Worm (Caenorhabditis elegans) whole organism, L2 larva: ENCODE measurements around the gene W02B3.3.

ENCODE experiments used
- F13H6.1 ChIP-seq: sonication (generic microtip); optimal IDR thresholded peaks from 2 replicates; lab custom pipeline; 2016; ENCODE audit warnings: missing genetic modification characterization, missing compliant biosample characterization
- Y55F3AM.14 ChIP-seq: fragments of 200-800 bp; sonication (Bioruptor generic); optimal IDR thresholded peaks from 2 replicates; lab custom pipeline; 2018; ENCODE audit warnings: mild to moderate bottlenecking, missing genetic modification characterization, missing compliant biosample characterization
- aly-2 ChIP-seq: fragments of 150-350 bp; optimal IDR thresholded peaks from 2 replicates; lab custom pipeline; 2014; ENCODE audit warnings: missing biosample characterization, missing genetic modification characterization
- ama-1 ChIP-seq: fragments of 150-350 bp; optimal IDR thresholded peaks from 2 replicates; lab custom pipeline; 2018; ENCODE audit warnings: inconsistent platforms
- blmp-1 ChIP-seq: sonication (generic microtip); optimal IDR thresholded peaks from 2 replicates; lab custom pipeline; 2017; ENCODE audit warnings: missing genetic modification characterization, mild to moderate bottlenecking, missing compliant biosample characterization, antibody characterized with exemption, moderate library complexity; ENCODE audit not compliant: insufficient read depth
- ceh-16 ChIP-seq: fragments of 150-350 bp; optimal IDR thresholded peaks from 2 replicates; lab custom pipeline; 2014; ENCODE audit warnings: missing biosample characterization, missing genetic modification characterization
- crh-2 ChIP-seq: sonication (generic microtip); optimal IDR thresholded peaks from 2 replicates; lab custom pipeline; 2017; ENCODE audit warnings: missing biosample characterization, missing genetic modification characterization
- dmd-4 ChIP-seq: sonication (generic microtip); optimal IDR thresholded peaks from 2 replicates; lab custom pipeline; 2017; ENCODE audit warnings: missing biosample characterization, missing genetic modification characterization
- egl-27 ChIP-seq: sonication (generic microtip); optimal IDR thresholded peaks from 3 replicates; lab custom pipeline; 2017; ENCODE audit warnings: missing biosample characterization, missing genetic modification reagents, missing genetic modification characterization
- elt-1 ChIP-seq: fragments of 150-350 bp; optimal IDR thresholded peaks from 2 replicates; lab custom pipeline; 2014; ENCODE audit warnings: missing biosample characterization, missing genetic modification characterization
- fos-1 ChIP-seq: fragments of 150-350 bp; optimal IDR thresholded peaks from 2 replicates; lab custom pipeline; 2014; ENCODE audit warnings: missing biosample characterization, missing genetic modification characterization
- lin-11 ChIP-seq: fragments of 150-350 bp; sonication (generic microtip); optimal IDR thresholded peaks from 2 replicates; lab custom pipeline; 2014; ENCODE audit warnings: missing biosample characterization, missing genetic modification characterization, inconsistent platforms, mixed read lengths
- lin-13 ChIP-seq: fragments of 150-350 bp; optimal IDR thresholded peaks from 2 replicates; lab custom pipeline; 2014; ENCODE audit warnings: missing biosample characterization, missing genetic modification reagents, missing genetic modification characterization
- lin-39 ChIP-seq: fragments of 150-350 bp; optimal IDR thresholded peaks from 2 replicates; lab custom pipeline; 2014; ENCODE audit warnings: missing biosample characterization, missing genetic modification reagents, missing genetic modification characterization
- mab-5 ChIP-seq: fragments of 150-350 bp; optimal IDR thresholded peaks from 2 replicates; lab custom pipeline; 2014; ENCODE audit warnings: missing biosample characterization, missing genetic modification characterization
- nhr-12 ChIP-seq: fragments of 150-350 bp; optimal IDR thresholded peaks from 2 replicates; lab custom pipeline; 2014; ENCODE audit warnings: missing biosample characterization, missing genetic modification characterization
- nhr-129 ChIP-seq: fragments of 150-350 bp; optimal IDR thresholded peaks from 2 replicates; lab custom pipeline; 2014; ENCODE audit warnings: missing biosample characterization, missing genetic modification characterization
- nhr-21 ChIP-seq: fragments of 150-350 bp; optimal IDR thresholded peaks from 2 replicates; lab custom pipeline; 2014; ENCODE audit warnings: missing biosample characterization, missing genetic modification characterization
- nhr-23 ChIP-seq: fragments of 150-350 bp; optimal IDR thresholded peaks from 2 replicates; lab custom pipeline; 2014; ENCODE audit warnings: missing biosample characterization, missing genetic modification reagents, missing genetic modification characterization
- nhr-237 ChIP-seq: fragments of 150-350 bp; optimal IDR thresholded peaks from 2 replicates; lab custom pipeline; 2014; ENCODE audit warnings: missing biosample characterization, missing genetic modification characterization
- nhr-25 ChIP-seq: fragments of 150-350 bp; sonication (generic microtip); optimal IDR thresholded peaks from 3 replicates; lab custom pipeline; 2014; ENCODE audit warnings: missing biosample characterization, missing genetic modification characterization
- nhr-77 ChIP-seq: fragments of 150-350 bp; optimal IDR thresholded peaks from 2 replicates; lab custom pipeline; 2014; ENCODE audit warnings: missing biosample characterization, missing genetic modification characterization
- peb-1 ChIP-seq: fragments of 150-350 bp; optimal IDR thresholded peaks from 2 replicates; lab custom pipeline; 2014; ENCODE audit warnings: missing biosample characterization, missing genetic modification characterization
- sem-4 ChIP-seq: fragments of 150-350 bp; optimal IDR thresholded peaks from 2 replicates; lab custom pipeline; 2014; ENCODE audit warnings: missing biosample characterization, missing genetic modification reagents, missing genetic modification characterization
- skn-1 ChIP-seq: sonication (generic microtip); optimal IDR thresholded peaks from 2 replicates; lab custom pipeline; 2017; ENCODE audit warnings: missing biosample characterization, missing genetic modification characterization
- sma-3 ChIP-seq: sonication (generic microtip); optimal IDR thresholded peaks from 2 replicates; lab custom pipeline; 2016; ENCODE audit warnings: missing genetic modification reagents, missing genetic modification characterization, missing compliant biosample characterization
- sma-9 ChIP-seq, 2 experiments: fragments of 150-350 bp in 1 of 2; sonication (generic microtip) in 1 of 2; optimal IDR thresholded peaks; 2 replicates each; lab custom pipeline; 2014 to 2016; ENCODE audit warnings: missing genetic modification characterization in 2 of 2, mild to moderate bottlenecking in 1 of 2, missing biosample characterization in 1 of 2, missing compliant biosample characterization in 1 of 2, missing genetic modification reagents in 1 of 2, moderate library complexity in 1 of 2
- ztf-1 ChIP-seq: fragments of 200-800 bp; sonication (Bioruptor generic); conservative IDR thresholded peaks from 2 replicates; pipeline ENCODE4 v1.3.6; 2022; ENCODE audit warnings: missing genetic modification characterization, missing compliant biosample characterization
- ztf-11 ChIP-seq: sonication (generic microtip); optimal IDR thresholded peaks from 2 replicates; lab custom pipeline; 2017; ENCODE audit warnings: missing biosample characterization, missing genetic modification characterization
- ztf-4 ChIP-seq: fragments of 150-350 bp; optimal IDR thresholded peaks from 2 replicates; lab custom pipeline; 2014; ENCODE audit warnings: missing biosample characterization, missing genetic modification characterization

W02B3.3 gene

DNA sequence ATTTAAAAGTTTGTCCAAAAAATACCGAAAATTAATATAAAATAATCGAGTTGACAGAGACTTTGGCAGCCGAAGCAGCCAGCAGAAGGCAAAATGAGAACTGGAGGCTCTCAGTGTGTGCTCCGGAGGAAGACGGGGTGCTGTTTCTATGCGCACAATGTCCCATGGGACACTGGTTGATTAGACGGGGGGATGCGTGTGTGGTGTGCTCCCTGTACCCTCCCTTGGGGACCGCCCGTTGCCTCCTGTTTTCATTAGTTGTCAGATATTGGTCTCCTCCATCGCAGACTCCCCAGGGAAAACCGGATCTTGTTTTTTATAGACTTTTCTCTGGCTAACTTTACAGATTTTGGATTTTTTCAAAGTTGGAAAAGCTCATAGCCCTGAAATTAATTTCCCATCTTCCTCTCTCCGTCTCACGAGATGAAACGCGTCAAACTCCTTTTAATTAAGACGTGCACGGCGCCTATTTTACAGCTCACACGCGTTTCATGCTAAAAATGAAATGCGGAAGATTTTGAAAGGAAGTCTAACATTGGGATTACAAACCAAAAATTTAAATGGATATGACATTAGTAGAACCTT, 3.0 kb downstream of the W02B3.3 start, which contains the start of gene C09F5.3:
Gene C09F5.3, minus strand, starts transcription at position 94 of the 585 bp plus-strand sequence.
- TF ChIP-seq mab-5 (tag; lab: Kevin White, UChicago) (no peak), peb-1 (no peak), crh-2 (no peak), ztf-1 (GFP tag; lab: Robert Waterston, UW) (no peak), ama-1 (no peak), elt-1 (no peak)
- TF ChIP-seq, all 48 proteins: peak for 0

DNA sequence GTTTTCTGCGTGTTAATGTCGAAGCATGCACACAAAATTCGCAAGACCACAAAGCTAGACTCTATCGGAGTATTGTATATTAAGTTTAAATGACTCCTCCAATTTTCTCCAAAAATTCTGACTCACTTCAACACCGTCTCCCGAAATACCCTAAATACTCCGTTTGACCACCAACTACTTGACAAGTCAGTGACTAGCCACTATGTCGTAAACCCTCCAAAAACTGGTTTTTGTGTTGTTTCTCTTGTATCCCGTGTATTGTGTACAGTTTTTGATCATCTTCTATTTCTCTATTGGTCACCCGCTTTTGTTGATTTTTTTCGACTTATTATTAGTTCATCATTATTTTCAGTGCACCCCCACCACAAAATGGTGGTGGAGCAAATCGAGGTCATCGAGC, 9.9 kb downstream of the W02B3.3 start, which contains the start of gene C09F5.1:
Gene C09F5.1, plus strand, starts transcription at position 353 of the 400 bp plus-strand sequence.
- TF ChIP-seq F13H6.1 (tag; lab: Kevin White, UChicago) = no peak
- TF ChIP-seq nhr-25 (tag; lab: Kevin White, UChicago) = peak; percentile 49
- no peak for TF ChIP-seq dmd-4 (tag; lab: Kevin White, UChicago)
- no peak for TF ChIP-seq ztf-11
- TF ChIP-seq lin-13 (GFP tag; lab: Kevin White, UChicago) = no peak
- peak; percentile 17 for TF ChIP-seq nhr-129 (tag; lab: Kevin White, UChicago)

DNA sequence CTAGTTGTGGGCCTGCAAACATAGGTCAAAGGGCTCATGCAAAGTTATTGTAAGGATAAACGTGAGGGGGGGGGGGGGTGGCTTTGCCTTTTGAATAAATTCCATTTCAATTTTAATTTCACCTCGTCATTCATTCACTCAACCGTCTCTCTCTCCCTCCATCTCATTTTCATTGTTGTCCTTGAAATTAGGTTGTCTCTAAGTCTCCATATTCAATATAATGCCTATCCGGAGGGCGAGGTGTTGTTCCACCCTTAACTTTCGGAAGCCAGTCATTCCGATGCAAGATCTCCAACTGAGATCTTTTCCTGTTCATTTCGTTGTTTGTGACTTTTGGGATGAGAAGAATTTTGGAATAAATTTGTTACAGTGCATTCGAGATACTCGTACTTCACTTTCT, 11.0 kb downstream of the W02B3.3 start:
- TF ChIP-seq nhr-23 (tag; lab: Kevin White, UChicago) (no peak), nhr-237 (tag; lab: Kevin White, UChicago) (no peak), skn-1 (tag; lab: Kevin White, UChicago) (no peak), mab-5 (tag; lab: Kevin White, UChicago) (no peak), nhr-12 (tag; lab: Kevin White, UChicago) (no peak), sem-4 (tag; lab: Kevin White, UChicago) (peak; percentile 1), aly-2 (no peak), nhr-21 (tag; lab: Kevin White, UChicago) (no peak), ama-1 (no peak), lin-39 (no peak), nhr-25 (tag; lab: Kevin White, UChicago) (peak; percentile 52), ztf-4 (no peak), blmp-1 (tag; lab: Kevin White, UChicago) (peak; percentile 24), ztf-11 (no peak), lin-11 (no peak), nhr-129 (tag; lab: Kevin White, UChicago) (no peak)

DNA sequence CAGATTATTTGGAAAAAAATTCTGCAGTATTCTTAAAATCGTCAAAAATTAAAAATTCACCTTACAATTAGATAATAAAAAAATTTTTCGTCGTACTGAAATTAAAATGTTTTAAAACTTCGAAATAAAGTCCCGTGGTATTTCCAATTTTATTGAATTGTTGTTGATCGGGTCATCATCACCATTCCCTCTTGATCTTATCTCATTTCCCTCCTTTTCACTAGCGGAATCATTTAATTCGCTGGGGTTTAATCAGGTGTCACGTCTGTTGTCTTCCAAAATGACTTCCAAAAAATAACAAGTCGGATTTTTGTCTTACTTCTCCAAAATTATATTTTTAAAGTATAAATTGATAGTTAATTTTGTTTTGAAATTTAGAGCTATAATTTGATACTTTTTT, 11.6 kb downstream of the W02B3.3 start:
- TF ChIP-seq Y55F3AM.14 (GFP tag; lab: Kevin White, UChicago) = no peak
- peak; percentile 33 for TF ChIP-seq nhr-25 (tag; lab: Kevin White, UChicago)

DNA sequence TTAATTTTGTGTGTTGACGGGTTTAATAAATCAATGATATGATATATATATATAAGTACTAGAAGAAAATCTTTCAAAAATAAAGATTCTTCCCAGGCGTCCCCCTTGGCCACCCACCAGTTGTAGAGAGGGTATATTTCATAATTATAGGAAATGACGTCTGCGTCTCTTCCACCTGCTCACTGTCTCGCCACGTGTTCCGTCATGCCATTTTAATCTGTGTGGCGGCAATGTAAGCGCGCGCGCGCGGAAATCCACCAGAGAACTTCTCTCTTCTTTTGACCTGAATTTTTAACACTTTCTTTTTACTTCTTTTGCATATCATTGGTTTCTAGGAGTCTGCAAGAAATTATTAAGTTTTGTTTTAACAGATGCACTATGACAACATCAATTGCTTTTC, 13.9 kb downstream of the W02B3.3 start:
- no peak for TF ChIP-seq F13H6.1 (tag; lab: Kevin White, UChicago)
- no peak for TF ChIP-seq ztf-11
- TF ChIP-seq ztf-4 = no peak
- peak; percentile 26 for TF ChIP-seq nhr-25 (tag; lab: Kevin White, UChicago)
- TF ChIP-seq skn-1 (tag; lab: Kevin White, UChicago) = no peak
- TF ChIP-seq ama-1 = no peak

DNA sequence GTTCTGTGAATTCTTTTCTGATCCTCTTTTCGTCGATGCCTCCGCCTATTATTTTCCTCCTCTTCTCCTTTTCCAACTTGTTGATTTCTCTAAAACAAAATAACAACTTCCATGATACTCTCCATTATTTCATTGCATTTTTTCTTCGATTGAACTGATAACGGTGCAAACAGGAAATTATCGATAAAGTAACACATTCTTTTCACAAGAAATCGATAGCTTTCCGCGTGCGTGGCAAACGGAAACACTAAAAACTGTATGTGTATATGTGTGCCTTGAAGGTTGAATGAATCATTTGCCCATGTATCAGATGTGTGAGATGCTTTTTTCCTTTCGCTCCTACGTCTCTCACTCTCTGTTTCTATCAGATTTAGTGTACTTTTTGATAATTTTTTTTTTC, 16.6 kb downstream of the W02B3.3 start:
- TF ChIP-seq egl-27 (tag; lab: Kevin White, UChicago) (no peak), sma-9 (GFP tag; optimal IDR thresholded peaks at IDR 0.05; lab: Kevin White, UChicago) (peak; percentile 8), sma-9 (tag; optimal IDR thresholded peaks at IDR 0.05; lab: Kevin White, UChicago) (no peak), fos-1 (peak; percentile 97), ceh-16 (peak; percentile 8), crh-2 (peak; percentile 81), nhr-77 (tag; lab: Kevin White, UChicago) (no peak)

DNA sequence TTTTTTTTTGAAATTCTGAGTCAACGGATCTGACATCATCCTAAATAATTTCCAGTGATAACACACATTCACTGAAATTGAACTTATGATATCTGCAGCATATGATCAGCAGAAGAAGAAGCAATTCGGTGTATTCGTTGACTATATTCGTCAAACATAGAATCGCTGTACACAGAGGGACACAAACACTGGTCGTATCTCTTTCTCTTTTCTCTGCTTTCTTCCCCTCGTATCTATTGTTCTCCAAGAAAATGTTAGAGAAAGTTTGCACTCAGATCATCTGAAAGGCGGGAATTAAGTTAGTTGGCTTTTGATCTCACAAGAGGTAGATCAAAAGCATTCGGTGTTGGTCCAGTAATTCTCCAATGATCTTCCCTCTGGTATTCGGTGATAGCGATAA, 17.7 kb downstream of the W02B3.3 start:
- TF ChIP-seq elt-1 = no peak
- TF ChIP-seq blmp-1 (tag; lab: Kevin White, UChicago) = peak; percentile 24
- peak; percentile 65 for TF ChIP-seq sma-3 (GFP tag; lab: Kevin White, UChicago)
- peak; percentile 33 for TF ChIP-seq nhr-25 (tag; lab: Kevin White, UChicago)
- no peak for TF ChIP-seq mab-5 (tag; lab: Kevin White, UChicago)
